Fruit fly (Drosophila melanogaster) whole organism: Measurements from ENCODE around the gene emc.

ENCODE experiments used
- CG8478 ChIP-seq: fragments of >200 bp; optimal IDR thresholded peaks from 2 replicates; lab custom pipeline; 2018; ENCODE audit warnings: inconsistent platforms
- Dll ChIP-seq: fragments of >200 bp; optimal IDR thresholded peaks from 2 replicates; lab custom pipeline; 2017
- pan ChIP-seq: fragments of >200 bp; optimal IDR thresholded peaks from 2 replicates; lab custom pipeline; 2017
- usp ChIP-seq: fragments of >200 bp; optimal IDR thresholded peaks from 2 replicates; lab custom pipeline; 2017; ENCODE audit warnings: missing biosample characterization, missing genetic modification characterization, mixed read lengths

dm6 chr3L:753568-754156 lies 4.5 kb downstream of the emc start:
- TF ChIP-seq CG8478 (lab: Kevin White, UChicago): no peak
- TF ChIP-seq usp: no peak
- no peak for TF ChIP-seq Dll (lab: Kevin White, UChicago)
- TF ChIP-seq pan (lab: Kevin White, UChicago): no peak
